Worm (Caenorhabditis elegans) whole organism, L3 larva: ENCODE data around the gene Y39A3CL.3.

ENCODE experiments used
- ceh-82 ChIP-seq: fragments of 150-350 bp; optimal IDR thresholded peaks from 2 replicates; lab custom pipeline; 2014; ENCODE audit warnings: missing biosample characterization, missing genetic modification characterization
- elt-1 ChIP-seq: fragments of 150-350 bp; optimal IDR thresholded peaks from 2 replicates; lab custom pipeline; 2014; ENCODE audit warnings: missing biosample characterization, missing genetic modification characterization
- elt-2 ChIP-seq: sonication (generic microtip); optimal IDR thresholded peaks from 2 replicates; lab custom pipeline; 2016; ENCODE audit warnings: missing genetic modification reagents, mild to moderate bottlenecking, missing genetic modification characterization, missing compliant biosample characterization
- hmg-11 ChIP-seq: sonication (generic microtip); optimal IDR thresholded peaks from 2 replicates; lab custom pipeline; 2016; ENCODE audit warnings: missing genetic modification characterization, missing compliant biosample characterization
- nfya-1 ChIP-seq: sonication (generic microtip); optimal IDR thresholded peaks from 2 replicates; lab custom pipeline; 2017; ENCODE audit warnings: missing genetic modification characterization, mild to moderate bottlenecking, missing compliant biosample characterization, antibody characterized with exemption, moderate library complexity; ENCODE audit not compliant: insufficient read depth
- nhr-43 ChIP-seq: sonication (generic microtip); optimal IDR thresholded peaks from 2 replicates; lab custom pipeline; 2016; ENCODE audit warnings: mild to moderate bottlenecking, missing genetic modification characterization, missing compliant biosample characterization; ENCODE audit not compliant: poor library complexity, severe bottlenecking
- unc-39 ChIP-seq: sonication (generic microtip); optimal IDR thresholded peaks from 4 replicates; lab custom pipeline; 2017; ENCODE audit warnings: missing biosample characterization, missing genetic modification characterization

The Y39A3CL.3 gene

ce11 chrIII:1824264-1824922 is 46.8 kb downstream of the Y39A3CL.3 start, which contains the start of the genes pvf-1 and Y39A3CL.7:
pvf-1 (minus strand) TSS chrIII:1824314.
Y39A3CL.7 (plus strand) TSS chrIII:1824919.
- TF ChIP-seq elt-2: peak; percentile 11
- TF ChIP-seq nhr-43 (tag; lab: Kevin White, UChicago): peak; percentile 43
- TF ChIP-seq ceh-82 (tag; lab: Kevin White, UChicago): no peak
- TF ChIP-seq hmg-11 (tag; lab: Kevin White, UChicago): peak; percentile 84
- no peak for TF ChIP-seq elt-1 (tag; lab: Kevin White, UChicago)
- peak; percentile 42 for TF ChIP-seq nfya-1 (tag; lab: Kevin White, UChicago)
- no peak for TF ChIP-seq unc-39 (tag; lab: Kevin White, UChicago)
